Worm (Caenorhabditis elegans) whole organism, L3 larva: ENCODE data around the gene C04E7.1.

Experiments
- elt-3 ChIP-seq, 3 experiments: fragments of 150-350 bp in 1 of 3; sonication (generic microtip) in 2 of 3; optimal IDR thresholded peaks; 2 replicates in 2 of 3; 4 replicates in 1 of 3; lab custom pipeline; 2014 to 2017; ENCODE audit warnings: missing biosample characterization in 3 of 3, missing genetic modification characterization in 3 of 3
- lin-15B ChIP-seq: fragments of 150-350 bp; optimal IDR thresholded peaks from 2 replicates; lab custom pipeline; 2014; ENCODE audit warnings: missing biosample characterization, missing genetic modification characterization
- lin-39 ChIP-seq: fragments of 150-350 bp; optimal IDR thresholded peaks from 2 replicates; lab custom pipeline; 2018; ENCODE audit warnings: missing biosample characterization, missing genetic modification reagents, missing genetic modification characterization
- nhr-11 ChIP-seq: fragments of 150-350 bp; optimal IDR thresholded peaks from 2 replicates; lab custom pipeline; 2014; ENCODE audit warnings: missing biosample characterization, missing genetic modification characterization
- nhr-12 ChIP-seq: fragments of 150-350 bp; optimal IDR thresholded peaks from 2 replicates; lab custom pipeline; 2014; ENCODE audit warnings: missing biosample characterization, missing genetic modification characterization
- nhr-23 ChIP-seq: fragments of 150-350 bp; optimal IDR thresholded peaks from 2 replicates; lab custom pipeline; 2014; ENCODE audit warnings: missing biosample characterization, missing genetic modification reagents, missing genetic modification characterization
- nhr-28 ChIP-seq: fragments of 150-350 bp; optimal IDR thresholded peaks from 2 replicates; lab custom pipeline; 2014; ENCODE audit warnings: missing biosample characterization, missing genetic modification characterization
- nhr-77 ChIP-seq: fragments of 150-350 bp; optimal IDR thresholded peaks from 2 replicates; lab custom pipeline; 2014; ENCODE audit warnings: missing biosample characterization, missing genetic modification characterization
- pha-4 ChIP-seq: fragments of 150-350 bp; optimal IDR thresholded peaks from 2 replicates; lab custom pipeline; 2014; ENCODE audit warnings: missing biosample characterization, missing genetic modification reagents, missing genetic modification characterization
- ztf-11 ChIP-seq: fragments of 150-350 bp; optimal IDR thresholded peaks from 2 replicates; lab custom pipeline; 2014; ENCODE audit warnings: missing biosample characterization, missing genetic modification characterization

- TF ChIP-seq ztf-11 (tag; lab: Kevin White, UChicago): no peak
- TF ChIP-seq lin-39 (tag; lab: Kevin White, UChicago): no peak
- TF ChIP-seq elt-3 (tag; optimal IDR thresholded peaks at IDR 0.05; lab: Kevin White, UChicago): no peak
- no peak for TF ChIP-seq nhr-12 (tag; lab: Kevin White, UChicago)
- no peak for TF ChIP-seq pha-4 (tag; lab: Kevin White, UChicago)
- no peak for TF ChIP-seq nhr-23 (tag; lab: Kevin White, UChicago)
- TF ChIP-seq nhr-28 (tag; lab: Kevin White, UChicago): no peak
- TF ChIP-seq nhr-77: no peak
- TF ChIP-seq nhr-11 (tag; lab: Kevin White, UChicago): no peak
- no peak for TF ChIP-seq lin-15B (tag; lab: Kevin White, UChicago)
Measured at ce11 chrX:328736-329135, 29.2 kb upstream of the C04E7.1 start.
